Worm (Caenorhabditis elegans): ENCODE measurements around the gene nkb-2.
A peak's percentile ranks its signal among the peaks of the same experiment; 100 is the strongest.

ce11 chrIV:10565282-10565681 is 25.4 kb upstream of the nkb-2 start:
- TF ChIP-seq lin-39 (tag; optimal IDR thresholded peaks at IDR 0.05): no peak
- no peak for TF ChIP-seq ceh-16 (tag; optimal IDR thresholded peaks at IDR 0.05)
- no peak for TF ChIP-seq nhr-12 (tag; optimal IDR thresholded peaks at IDR 0.05)
- no peak for TF ChIP-seq ama-1 (optimal IDR thresholded peaks at IDR 0.05)
- no peak for TF ChIP-seq egl-5 (tag; optimal IDR thresholded peaks at IDR 0.05)
- TF ChIP-seq unc-39 (tag; optimal IDR thresholded peaks at IDR 0.05): no peak
- TF ChIP-seq ZK546.5 (tag; optimal IDR thresholded peaks at IDR 0.05): no peak
- TF ChIP-seq snpc-4 (tag; optimal IDR thresholded peaks at IDR 0.05): no peak
- TF ChIP-seq jun-1 (tag; optimal IDR thresholded peaks at IDR 0.05): no peak
- no peak for TF ChIP-seq nhr-67 (tag; optimal IDR thresholded peaks at IDR 0.05)
- TF ChIP-seq fkh-10 (GFP tag; optimal IDR thresholded peaks at IDR 0.05): peak; percentile 83
- TF ChIP-seq aly-2 (tag; optimal IDR thresholded peaks at IDR 0.05): no peak
- no peak for TF ChIP-seq ceh-82 (tag; optimal IDR thresholded peaks at IDR 0.05)
- no peak for TF ChIP-seq elt-3 (tag; optimal IDR thresholded peaks at IDR 0.05)
